Worm (Caenorhabditis elegans) whole organism, L4/young adult: ENCODE measurements around the gene F54E7.9.

Source experiments
- W03F9.2 ChIP-seq: fragments of 150-350 bp; optimal IDR thresholded peaks from 2 replicates; lab custom pipeline; 2014; ENCODE audit warnings: missing biosample characterization, missing genetic modification characterization
- him-1 ChIP-seq: sonication (generic microtip); optimal IDR thresholded peaks from 2 replicates; lab custom pipeline; 2016; ENCODE audit warnings: missing genotype, missing genetic modification reagents, missing genetic modification characterization, missing compliant biosample characterization

DNA sequence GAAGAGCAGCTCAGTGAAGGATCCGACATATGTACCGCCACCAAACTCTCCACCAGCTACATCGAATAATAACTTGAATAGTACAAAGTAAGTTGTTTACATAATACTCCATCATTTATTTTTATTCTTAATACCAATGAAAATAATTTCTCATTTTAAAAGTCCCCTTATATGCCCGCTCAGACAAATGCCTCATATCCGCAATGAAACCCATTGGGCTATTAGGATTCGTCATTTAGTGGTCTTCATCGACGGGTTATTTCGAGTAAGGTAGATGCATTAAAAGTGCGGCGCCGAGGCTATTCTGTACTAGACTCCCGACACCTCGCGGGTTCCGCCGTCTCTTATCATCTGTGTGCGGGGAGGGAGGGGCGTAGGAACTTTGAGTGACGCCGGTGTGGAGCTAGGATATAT, 24.0 kb downstream of the F54E7.9 start:
- no peak for TF ChIP-seq him-1 (tag; lab: Kevin White, UChicago)
- TF ChIP-seq W03F9.2: peak; percentile 20
